Fruit fly (Drosophila melanogaster): ENCODE measurements around the gene CG13066.

dm6 chr3L:16321172-16321571, 48.5 kb downstream of the CG13066 start, which contains the start of gene CG42718:
- TF ChIP-seq sage (GFP tag; optimal IDR thresholded peaks at IDR 0.05), result no peak
- TF ChIP-seq psq (GFP tag; optimal IDR thresholded peaks at IDR 0.05), result no peak
- no peak for TF ChIP-seq pan (optimal IDR thresholded peaks at IDR 0.05)
- no peak for TF ChIP-seq h (GFP tag; optimal IDR thresholded peaks at IDR 0.05)
- TF ChIP-seq dl (GFP tag; optimal IDR thresholded peaks at IDR 0.05; ENCODE audit: insufficient read depth in 1 of 2, partially characterized antibody in 2 of 2), result no peak
- no peak for TF ChIP-seq jim (GFP tag; optimal IDR thresholded peaks at IDR 0.05)
- TF ChIP-seq HLH106 (tag; optimal IDR thresholded peaks at IDR 0.05), result no peak
- no peak for TF ChIP-seq woc (GFP tag; optimal IDR thresholded peaks at IDR 0.05)
- no peak for TF ChIP-seq usp (GFP tag; optimal IDR thresholded peaks at IDR 0.05)
- no peak for TF ChIP-seq rgr (GFP tag; optimal IDR thresholded peaks at IDR 0.05)
- no peak for TF ChIP-seq fru (GFP tag; optimal IDR thresholded peaks at IDR 0.05)
- TF ChIP-seq CG9705 (GFP tag; optimal IDR thresholded peaks at IDR 0.05), result no peak
- no peak for TF ChIP-seq Hr83 (GFP tag; optimal IDR thresholded peaks at IDR 0.05; ENCODE audit: poor library complexity, severe bottlenecking)
- no peak for TF ChIP-seq Hr78 (GFP tag; optimal IDR thresholded peaks at IDR 0.05)
